Fruit fly (Drosophila melanogaster) S2 (cell line): Measurements from ENCODE around the gene AdamTS-B.

Experiments used
- CG8478 ChIP-seq: fragments of >200 bp; optimal IDR thresholded peaks from 2 replicates; lab custom pipeline; 2018
- CTCF ChIP-seq, 2 experiments: fragments of >200 bp; optimal IDR thresholded peaks; 2 replicates each; lab custom pipeline; 2018

dm6 chrX:5744277-5744846 lies 46.0 kb downstream of the AdamTS-B start:
- TF ChIP-seq CG8478 (lab: Kevin White, UChicago) = no peak
- no peak for TF ChIP-seq CTCF (optimal IDR thresholded peaks at IDR 0.05; lab: Kevin White, UChicago)
